Worm (Caenorhabditis elegans): Measurements from ENCODE around the gene K07C5.13.
A peak's percentile ranks its signal among the peaks of the same experiment; 100 is the strongest.

Gene K07C5.13

DNA sequence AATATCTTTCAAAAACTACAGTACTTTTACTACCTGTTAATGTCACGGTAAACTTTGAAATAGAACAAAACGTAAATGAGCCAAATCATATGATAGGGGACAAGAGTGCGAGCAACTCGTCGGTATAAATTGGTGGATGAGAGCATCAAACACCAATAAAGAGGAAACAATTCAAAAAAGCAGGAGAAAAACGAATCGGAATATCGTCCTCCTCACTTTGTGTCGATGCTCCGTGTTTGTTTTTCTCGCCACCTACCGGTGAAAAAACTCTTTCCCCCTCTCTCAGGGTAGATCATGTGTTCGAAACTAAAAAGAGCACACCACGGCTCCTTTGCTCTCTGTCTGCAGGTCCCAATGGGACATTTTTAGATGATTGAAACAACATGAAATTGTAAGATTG is 13.8 kb upstream of the K07C5.13 start:
- TF ChIP-seq ceh-28 (tag; optimal IDR thresholded peaks at IDR 0.05) (no peak), nfya-1 (tag; optimal IDR thresholded peaks at IDR 0.05; ENCODE audit: insufficient read depth) (no peak), daf-12 (tag; optimal IDR thresholded peaks at IDR 0.05) (no peak), lsy-12 (tag; optimal IDR thresholded peaks at IDR 0.05) (no peak), pha-4 (tag; optimal IDR thresholded peaks at IDR 0.05) (peak; percentile 74)

ce11 chrV:10332012-10332411 is 9.8 kb upstream of the K07C5.13 start, which contains the start of gene crm-1:
crm-1 (minus strand) TSS chrV:10332112.
- TF ChIP-seq nhr-11 (tag; optimal IDR thresholded peaks at IDR 0.05) (no peak), ztf-11 (tag; optimal IDR thresholded peaks at IDR 0.05) (no peak)

DNA sequence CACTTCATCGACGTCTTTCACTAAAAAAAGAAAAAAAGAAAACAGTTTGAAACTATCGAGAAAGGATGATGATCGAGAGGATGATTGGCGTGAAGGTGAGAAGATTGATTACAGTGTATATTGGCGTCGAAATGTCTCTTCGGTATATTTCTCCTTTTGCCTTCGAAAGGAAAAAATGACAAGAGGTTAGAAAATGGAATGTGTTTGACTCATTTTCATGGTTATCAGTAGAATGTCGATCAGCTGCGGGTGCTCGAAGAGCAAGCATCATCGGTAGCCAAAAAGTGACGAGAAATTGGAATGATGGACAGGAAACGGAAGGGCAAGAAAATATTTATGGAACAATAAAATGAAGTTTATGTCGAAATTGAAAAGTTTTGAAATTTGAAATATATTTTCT is 8.0 kb upstream of the K07C5.13 start:
- TF ChIP-seq elt-2 (tag; optimal IDR thresholded peaks at IDR 0.05) (peak; percentile 35), unc-39 (tag; optimal IDR thresholded peaks at IDR 0.05) (no peak), nhr-67 (tag; optimal IDR thresholded peaks at IDR 0.05) (no peak)

DNA sequence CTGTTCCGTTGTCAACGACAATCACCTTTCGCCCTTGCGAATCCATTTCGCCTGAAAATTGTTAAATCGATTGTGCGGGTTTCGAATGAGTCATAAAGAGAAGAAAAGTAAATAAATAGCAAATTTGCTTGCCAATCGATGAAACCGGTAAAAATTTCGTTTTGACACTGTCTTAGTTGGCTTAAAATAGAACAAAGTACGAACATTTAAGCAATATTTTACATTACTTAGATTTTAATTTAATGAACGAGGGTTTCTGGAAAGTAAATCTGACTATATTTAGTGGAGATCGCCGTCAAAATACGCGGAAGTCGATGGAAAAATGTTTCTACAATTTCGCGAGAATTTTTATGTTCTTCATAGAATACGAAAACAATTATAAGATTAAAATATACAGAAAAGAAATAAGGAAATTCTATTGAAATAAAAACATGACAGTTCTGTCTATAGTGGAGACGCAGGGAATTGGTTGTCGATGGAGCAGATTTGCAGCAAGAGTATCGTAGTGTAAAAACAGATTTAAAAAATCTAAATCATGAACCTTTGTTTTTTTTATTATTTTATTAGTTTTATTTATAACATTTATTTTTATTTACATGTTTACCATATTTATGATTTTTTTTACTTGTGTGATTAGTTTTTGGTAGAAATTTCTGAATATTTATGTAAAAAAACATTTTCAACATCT is 3.4 kb upstream of the K07C5.13 start, which contains the start of gene arx-2:
Gene arx-2 (minus strand): TSS at position 51 of the 688 bp plus-strand sequence.
- no peak for TF ChIP-seq ceh-28 (tag; optimal IDR thresholded peaks at IDR 0.05)
- no peak for TF ChIP-seq elt-2 (tag; optimal IDR thresholded peaks at IDR 0.05)
- TF ChIP-seq ama-1 (optimal IDR thresholded peaks at IDR 0.05): no peak
- TF ChIP-seq nfya-1 (tag; optimal IDR thresholded peaks at IDR 0.05; ENCODE audit: insufficient read depth): peak; percentile 53
- no peak for TF ChIP-seq nhr-11 (tag; optimal IDR thresholded peaks at IDR 0.05)
- TF ChIP-seq ZK546.5 (tag; optimal IDR thresholded peaks at IDR 0.05): no peak
- TF ChIP-seq mdl-1 (tag; optimal IDR thresholded peaks at IDR 0.05): no peak
- TF ChIP-seq nhr-23 (tag; optimal IDR thresholded peaks at IDR 0.05): peak; percentile 65
- TF ChIP-seq nhr-67 (tag; optimal IDR thresholded peaks at IDR 0.05): no peak
- TF ChIP-seq elt-1 (tag; optimal IDR thresholded peaks at IDR 0.05): no peak
- peak; percentile 69 for TF ChIP-seq lin-15B (tag; optimal IDR thresholded peaks at IDR 0.05)
- no peak for TF ChIP-seq ztf-11 (tag; optimal IDR thresholded peaks at IDR 0.05)
- TF ChIP-seq fkh-2 (tag; optimal IDR thresholded peaks at IDR 0.05): no peak
- no peak for TF ChIP-seq fkh-10 (GFP tag; optimal IDR thresholded peaks at IDR 0.05)
- TF ChIP-seq pha-4 (tag; optimal IDR thresholded peaks at IDR 0.05): peak; percentile 82
- no peak for TF ChIP-seq ztf-4 (tag; optimal IDR thresholded peaks at IDR 0.05)
- no peak for TF ChIP-seq nhr-237 (tag; optimal IDR thresholded peaks at IDR 0.05)
- TF ChIP-seq hmg-11 (tag; optimal IDR thresholded peaks at IDR 0.05): peak; percentile 13
- TF ChIP-seq snpc-4 (tag; optimal IDR thresholded peaks at IDR 0.05): peak; percentile 67
- TF ChIP-seq unc-39 (tag; optimal IDR thresholded peaks at IDR 0.05): no peak
- no peak for TF ChIP-seq unc-62 (GFP tag; optimal IDR thresholded peaks at IDR 0.05)

DNA sequence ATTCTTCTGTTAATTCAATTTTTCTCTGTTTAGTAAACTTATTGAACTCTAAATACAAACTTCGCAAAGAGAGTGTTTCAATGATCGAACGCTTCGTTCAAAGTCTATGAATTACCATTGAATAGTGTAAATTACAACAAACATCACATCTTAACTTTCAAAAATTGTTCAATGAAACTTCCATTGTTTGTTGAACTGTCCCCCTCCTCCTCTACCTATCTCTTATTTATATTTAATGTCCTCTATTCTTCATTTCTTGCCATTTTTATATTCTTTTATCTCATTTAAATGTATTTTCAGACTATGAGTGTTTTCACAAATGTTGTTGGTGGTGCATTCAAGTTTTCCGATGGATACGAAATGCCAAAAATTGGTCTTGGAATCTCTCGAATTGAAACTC is 2.7 kb upstream of the K07C5.13 start, which contains the start of gene K07C5.2:
Gene K07C5.2 (plus strand): TSS at position 301 of the 400 bp plus-strand sequence.
- TF ChIP-seq pqm-1 (tag; optimal IDR thresholded peaks at IDR 0.05) (peak; percentile 4), unc-62 (GFP tag; optimal IDR thresholded peaks at IDR 0.05) (no peak)

- TF ChIP-seq daf-12 (tag; optimal IDR thresholded peaks at IDR 0.05) (no peak), ztf-4 (tag; optimal IDR thresholded peaks at IDR 0.05) (no peak), nhr-11 (tag; optimal IDR thresholded peaks at IDR 0.05) (no peak), nhr-76 (tag; optimal IDR thresholded peaks at IDR 0.05) (no peak), elt-2 (tag; optimal IDR thresholded peaks at IDR 0.05) (no peak), eor-1 (tag; optimal IDR thresholded peaks at IDR 0.05) (no peak), nhr-77 (tag; optimal IDR thresholded peaks at IDR 0.05) (no peak), mml-1 (tag; optimal IDR thresholded peaks at IDR 0.05) (no peak), mdl-1 (tag; optimal IDR thresholded peaks at IDR 0.05) (no peak), ceh-82 (tag; optimal IDR thresholded peaks at IDR 0.05) (no peak), elt-3 (tag; optimal IDR thresholded peaks at IDR 0.05) (no peak), nhr-67 (tag; optimal IDR thresholded peaks at IDR 0.05) (no peak), egl-5 (tag; optimal IDR thresholded peaks at IDR 0.05) (no peak), nhr-43 (tag; optimal IDR thresholded peaks at IDR 0.05; ENCODE audit: poor library complexity, severe bottlenecking) (no peak), ztf-11 (tag; optimal IDR thresholded peaks at IDR 0.05) (no peak), lin-39 (tag; optimal IDR thresholded peaks at IDR 0.05) (no peak), hmg-11 (tag; optimal IDR thresholded peaks at IDR 0.05) (no peak), lsy-12 (tag; optimal IDR thresholded peaks at IDR 0.05) (no peak), nhr-237 (tag; optimal IDR thresholded peaks at IDR 0.05) (no peak), jun-1 (tag; optimal IDR thresholded peaks at IDR 0.05) (no peak)
These were observed 1.0 kb downstream of the K07C5.13 start, which contains the start of gene K07C5.3 for ce11 chrV:10342904-10343303. K07C5.3 (plus strand) TSS chrV:10343032.
